Worm (Caenorhabditis elegans): Measurements from ENCODE around the gene sre-18.

DNA sequence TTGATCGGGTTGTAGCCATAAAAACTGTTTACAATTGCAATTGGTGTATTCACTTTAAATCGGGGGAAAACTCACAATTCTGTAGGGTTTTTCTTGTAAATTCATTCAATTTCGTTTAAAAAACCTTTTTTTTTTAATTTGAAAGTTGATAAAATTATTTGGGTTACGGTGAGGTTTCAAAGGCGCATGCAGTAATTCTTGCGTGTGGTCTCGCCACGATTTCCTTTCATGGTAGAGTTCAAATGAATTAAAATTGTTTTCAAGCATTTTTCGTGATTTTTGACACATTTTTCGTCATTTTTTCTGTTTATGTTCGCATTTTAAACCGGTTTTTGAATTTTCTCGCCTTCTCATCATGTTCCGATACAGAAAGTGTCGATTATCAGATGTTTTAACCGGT, 34.9 kb downstream of the sre-18 start:
- no peak for TF ChIP-seq gei-17 (GFP tag; optimal IDR thresholded peaks at IDR 0.05)
- TF ChIP-seq ztf-28 (GFP tag; IDR thresholded peaks at IDR 0.05), result no peak
- no peak for TF ChIP-seq ceh-40 (GFP tag; IDR thresholded peaks at IDR 0.05)
- no peak for TF ChIP-seq F22D6.2 (tag; optimal IDR thresholded peaks at IDR 0.05)
- no peak for TF ChIP-seq F57A8.1 (GFP tag; optimal IDR thresholded peaks at IDR 0.05)
- TF ChIP-seq dpff-1 (tag; optimal IDR thresholded peaks at IDR 0.05), result no peak
- TF ChIP-seq lin-35 (GFP tag; optimal IDR thresholded peaks at IDR 0.05), result no peak

Data from whole organism, young adult.